Worm (Caenorhabditis elegans) whole organism, young adult: Measurements from ENCODE around the gene srx-31.
"Not testable (repeated sequence)": the region's sequence is repeated elsewhere in the genome, so short reads cannot be mapped to it uniquely, and the experiment has no call there.

ENCODE experiments used
- B0019.2 ChIP-seq: fragments of 200-800 bp; sonication (Bioruptor generic); conservative IDR thresholded peaks from 2 replicates; pipeline ENCODE4 v1.3.6; 2022; ENCODE audit warnings: missing genetic modification reagents, missing genetic modification characterization, missing compliant biosample characterization
- B0336.3 ChIP-seq: fragments of 200-800 bp; sonication (Bioruptor generic); IDR thresholded peaks from 2 replicates; pipeline ENCODE4 v1.3.6; 2022; ENCODE audit warnings: missing genetic modification characterization, missing compliant biosample characterization
- C17E4.6 ChIP-seq: fragments of 200-800 bp; sonication (Bioruptor generic); IDR thresholded peaks from 2 replicates; pipeline ENCODE4 v1.3.6; 2022; ENCODE audit warnings: missing genetic modification reagents, missing genetic modification characterization, missing compliant biosample characterization
- F23B12.7 ChIP-seq: sonication (generic microtip); optimal IDR thresholded peaks from 2 replicates; lab custom pipeline; 2017; ENCODE audit warnings: missing genetic modification characterization, mild to moderate bottlenecking, missing compliant biosample characterization, antibody characterized with exemption, moderate library complexity; ENCODE audit not compliant: insufficient read depth
- F39B2.1 ChIP-seq: fragments of 200-800 bp; sonication (Bioruptor generic); IDR thresholded peaks from 2 replicates; pipeline ENCODE4 v1.3.6; 2022; ENCODE audit warnings: missing genetic modification reagents, missing genetic modification characterization, missing compliant biosample characterization
- F49E8.2 ChIP-seq: sonication (generic microtip); optimal IDR thresholded peaks from 3 replicates; lab custom pipeline; 2017; ENCODE audit warnings: missing genetic modification characterization, mild to moderate bottlenecking, missing compliant biosample characterization, antibody characterized with exemption, moderate library complexity; ENCODE audit not compliant: insufficient read depth
- F55B11.4 ChIP-seq: sonication (generic microtip); optimal IDR thresholded peaks from 2 replicates; lab custom pipeline; 2016; ENCODE audit warnings: missing compliant biosample characterization, missing genetic modification characterization, borderline replicate concordance; ENCODE audit not compliant: insufficient read depth
- atf-7 ChIP-seq: sonication (generic microtip); optimal IDR thresholded peaks from 2 replicates; lab custom pipeline; 2017; ENCODE audit warnings: mild to moderate bottlenecking, missing genetic modification characterization, missing compliant biosample characterization
- athp-1 ChIP-seq: sonication (generic microtip); optimal IDR thresholded peaks from 2 replicates; lab custom pipeline; 2017; ENCODE audit warnings: mild to moderate bottlenecking, missing genetic modification characterization, missing compliant biosample characterization
- bed-1 ChIP-seq: fragments of 200-800 bp; sonication (Bioruptor generic); IDR thresholded peaks from 2 replicates; pipeline ENCODE4 v1.3.6; 2022; ENCODE audit warnings: missing genetic modification reagents, missing genetic modification characterization, missing compliant biosample characterization
- cebp-1 ChIP-seq, 2 experiments: fragments of 200-800 bp in 1 of 2; sonication (Bioruptor generic) in 1 of 2; sonication (generic microtip) in 1 of 2; IDR thresholded peaks in 1 of 2; optimal IDR thresholded peaks in 1 of 2; 2 replicates each; pipeline versions ENCODE4 v1.3.6 to Lab custom; 2017 to 2022; ENCODE audit warnings: missing compliant biosample characterization in 2 of 2, missing genetic modification characterization in 2 of 2, mild to moderate bottlenecking in 1 of 2, missing genetic modification reagents in 1 of 2, moderate library complexity in 1 of 2
- ceh-40 ChIP-seq: fragments of 200-800 bp; sonication (Bioruptor generic); IDR thresholded peaks from 2 replicates; pipeline ENCODE4 v1.3.6; 2022; ENCODE audit warnings: missing genetic modification characterization, missing compliant biosample characterization
- dpl-1 ChIP-seq: fragments of 150-350 bp; optimal IDR thresholded peaks from 2 replicates; lab custom pipeline; 2014; ENCODE audit warnings: missing biosample characterization, missing genetic modification reagents, missing genetic modification characterization
- fkh-3 ChIP-seq: sonication (generic microtip); optimal IDR thresholded peaks from 2 replicates; lab custom pipeline; 2016; ENCODE audit warnings: mild to moderate bottlenecking, missing genetic modification characterization, missing compliant biosample characterization
- gei-17 ChIP-seq: fragments of 200-800 bp; sonication (Bioruptor generic); optimal IDR thresholded peaks from 2 replicates; lab custom pipeline; 2018; ENCODE audit warnings: mild to moderate bottlenecking, missing genetic modification characterization, missing compliant biosample characterization
- hrde-1 ChIP-seq: sonication (generic microtip); optimal IDR thresholded peaks from 2 replicates; lab custom pipeline; 2016; ENCODE audit warnings: missing genetic modification characterization, mild to moderate bottlenecking, missing compliant biosample characterization, moderate library complexity, missing genotype, missing genetic modification reagents, borderline replicate concordance
- hsf-1 ChIP-seq: fragments of 200-800 bp; sonication (Bioruptor generic); IDR thresholded peaks from 2 replicates; pipeline ENCODE4 v1.3.6; 2022; ENCODE audit warnings: missing genetic modification reagents, missing genetic modification characterization, missing compliant biosample characterization
- madf-3 ChIP-seq: fragments of 200-800 bp; sonication (Bioruptor generic); IDR thresholded peaks from 2 replicates; pipeline ENCODE4 v1.3.6; 2022; ENCODE audit warnings: missing genetic modification reagents, missing genetic modification characterization, missing compliant biosample characterization
- madf-8 ChIP-seq: fragments of 200-800 bp; sonication (Bioruptor generic); conservative IDR thresholded peaks from 2 replicates; pipeline ENCODE4 v1.3.6; 2022; ENCODE audit warnings: missing genetic modification reagents, missing genetic modification characterization, missing compliant biosample characterization
- mxl-1 ChIP-seq: sonication (generic microtip); optimal IDR thresholded peaks from 2 replicates; lab custom pipeline; 2016; ENCODE audit warnings: missing genetic modification characterization, missing compliant biosample characterization
- nfyb-1 ChIP-seq: fragments of 200-800 bp; sonication (Bioruptor generic); IDR thresholded peaks from 2 replicates; pipeline ENCODE4 v1.3.6; 2022; ENCODE audit warnings: missing genetic modification reagents, missing genetic modification characterization, missing compliant biosample characterization
- nhr-179 ChIP-seq: sonication (generic microtip); optimal IDR thresholded peaks from 2 replicates; lab custom pipeline; 2016; ENCODE audit warnings: mild to moderate bottlenecking, missing genetic modification characterization, missing compliant biosample characterization
- nhr-27 ChIP-seq: fragments of 200-800 bp; sonication (Bioruptor generic); optimal IDR thresholded peaks from 2 replicates; lab custom pipeline; 2018; ENCODE audit warnings: mild to moderate bottlenecking, missing genetic modification characterization, moderate library complexity, missing compliant biosample characterization
- nhr-90 ChIP-seq: sonication (generic microtip); optimal IDR thresholded peaks from 2 replicates; lab custom pipeline; 2016; ENCODE audit warnings: missing genotype, mild to moderate bottlenecking, missing genetic modification characterization, missing compliant biosample characterization
- rec-8 ChIP-seq, 2 experiments: sonication (generic microtip); optimal IDR thresholded peaks; 2 replicates each; lab custom pipeline; 2016; ENCODE audit warnings: mild to moderate bottlenecking in 2 of 2, missing genetic modification characterization in 2 of 2, missing genetic modification reagents in 2 of 2, missing genotype in 2 of 2, missing biosample characterization in 1 of 2, missing compliant biosample characterization in 1 of 2, moderate library complexity in 1 of 2
- sdz-38 ChIP-seq: sonication (generic microtip); optimal IDR thresholded peaks from 2 replicates; lab custom pipeline; 2016; ENCODE audit warnings: missing genotype, missing genetic modification characterization, missing compliant biosample characterization
- snpc-1.3 ChIP-seq: sonication (generic microtip); optimal IDR thresholded peaks from 2 replicates; lab custom pipeline; 2017; ENCODE audit warnings: missing genetic modification characterization, mild to moderate bottlenecking, missing compliant biosample characterization, antibody characterized with exemption, moderate library complexity, missing genotype, missing genetic modification reagents; ENCODE audit not compliant: insufficient read depth
- sptf-2 ChIP-seq: fragments of 200-800 bp; sonication (Bioruptor generic); optimal IDR thresholded peaks from 2 replicates; lab custom pipeline; 2018; ENCODE audit warnings: mild to moderate bottlenecking, missing genetic modification characterization, missing compliant biosample characterization
- tbp1 ChIP-seq: fragments of 200-800 bp; sonication (Bioruptor generic); optimal IDR thresholded peaks from 2 replicates; lab custom pipeline; 2018; ENCODE audit warnings: mild to moderate bottlenecking, missing genetic modification characterization, missing compliant biosample characterization
- unc-62 ChIP-seq: fragments of 150-350 bp; optimal IDR thresholded peaks from 2 replicates; lab custom pipeline; 2014; ENCODE audit warnings: missing biosample characterization, missing genetic modification reagents, missing genetic modification characterization
- xnd-1 ChIP-seq: sonication (generic microtip); optimal IDR thresholded peaks from 2 replicates; lab custom pipeline; 2016; ENCODE audit warnings: missing genotype, missing genetic modification reagents, missing genetic modification characterization, missing compliant biosample characterization
- zim-3 ChIP-seq: sonication (generic microtip); optimal IDR thresholded peaks from 2 replicates; lab custom pipeline; 2017; ENCODE audit warnings: mild to moderate bottlenecking, missing genetic modification characterization, moderate library complexity, missing compliant biosample characterization
- ztf-18 ChIP-seq: sonication (generic microtip); optimal IDR thresholded peaks from 2 replicates; lab custom pipeline; 2016; ENCODE audit warnings: missing genotype, mild to moderate bottlenecking, missing genetic modification characterization, missing compliant biosample characterization
- ztf-26 ChIP-seq: sonication (generic microtip); optimal IDR thresholded peaks from 2 replicates; lab custom pipeline; 2017; ENCODE audit warnings: missing genetic modification characterization, missing compliant biosample characterization

Gene srx-31

DNA sequence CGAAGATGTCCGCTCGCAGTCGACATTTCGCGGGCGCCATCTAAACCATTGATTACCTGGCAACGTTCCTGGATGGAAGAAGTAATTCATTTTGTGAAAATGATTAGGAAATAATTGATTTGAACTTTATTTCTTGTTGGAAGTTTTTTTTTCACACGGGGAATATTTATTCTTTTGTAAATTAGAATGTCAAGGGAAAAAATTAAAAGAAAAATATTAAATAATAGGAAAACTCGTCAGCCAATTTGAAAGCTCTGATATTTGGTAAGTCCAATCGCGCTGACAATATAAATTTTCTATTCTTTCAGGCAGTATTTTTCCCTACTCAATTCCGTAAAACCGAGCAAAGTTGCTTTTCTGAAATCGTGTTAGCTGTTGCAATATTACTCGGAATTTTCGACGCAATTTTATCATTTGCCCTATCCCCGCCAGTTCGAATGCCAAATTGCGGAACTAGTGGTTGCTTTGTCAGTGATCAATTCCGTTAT is 16.2 kb upstream of the srx-31 start, which contains the start of the genes K09C6.7 and K09C6.10:
Gene K09C6.7, minus strand, starts transcription at position 101 of the 488 bp plus-strand sequence.
Gene K09C6.10, plus strand, starts transcription at position 438 of the 488 bp plus-strand sequence.
- not testable (repeated sequence) for TF ChIP-seq madf-3 (GFP tag; lab: Robert Waterston, UW); dpl-1; mxl-1 (tag; lab: Kevin White, UChicago)
- TF ChIP-seq, all 124 proteins: peak for 0; not testable (repeated sequence) for 124

DNA sequence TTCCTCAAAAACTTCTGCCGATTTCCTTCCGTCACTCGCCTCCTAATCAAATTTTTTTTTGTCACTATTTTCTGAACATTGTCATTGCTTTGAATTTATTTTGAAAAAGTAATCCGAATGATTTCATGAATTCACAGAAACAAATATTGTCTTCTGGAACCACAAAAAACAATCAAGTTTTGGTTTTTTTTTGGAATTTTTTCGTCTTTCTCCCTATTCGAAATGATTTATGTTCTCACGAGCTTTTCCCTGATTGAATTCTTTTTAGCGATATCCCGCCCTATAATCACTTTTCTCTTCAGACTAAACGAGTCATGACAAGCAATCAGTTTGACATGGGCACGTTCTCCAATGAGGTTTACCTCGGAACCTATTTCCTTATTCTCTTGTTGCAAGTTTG is 10.5 kb upstream of the srx-31 start, which contains the start of gene F41H8.1:
Gene F41H8.1, plus strand, starts transcription at position 301 of the 400 bp plus-strand sequence.
- TF ChIP-seq fkh-3 (no peak), ceh-40 (GFP tag; lab: Robert Waterston, UW) (no peak), nhr-179 (no peak), F39B2.1 (no peak), B0019.2 (GFP tag; lab: Robert Waterston, UW) (no peak), mxl-1 (tag; lab: Kevin White, UChicago) (no peak), sptf-2 (GFP tag; lab: Kevin White, UChicago) (no peak), ztf-18 (tag; lab: Kevin White, UChicago) (no peak), ztf-26 (tag; lab: Kevin White, UChicago) (no peak), bed-1 (no peak), athp-1 (no peak), nfyb-1 (GFP tag; lab: Robert Waterston, UW) (no peak), xnd-1 (tag; lab: Kevin White, UChicago) (no peak), zim-3 (tag; lab: Kevin White, UChicago) (no peak), C17E4.6 (GFP tag; lab: Robert Waterston, UW) (no peak), nhr-90 (tag; lab: Kevin White, UChicago) (no peak), B0336.3 (GFP tag; lab: Robert Waterston, UW) (no peak), F23B12.7 (tag; lab: Kevin White, UChicago) (no peak), F49E8.2 (tag; lab: Kevin White, UChicago) (no peak)

DNA sequence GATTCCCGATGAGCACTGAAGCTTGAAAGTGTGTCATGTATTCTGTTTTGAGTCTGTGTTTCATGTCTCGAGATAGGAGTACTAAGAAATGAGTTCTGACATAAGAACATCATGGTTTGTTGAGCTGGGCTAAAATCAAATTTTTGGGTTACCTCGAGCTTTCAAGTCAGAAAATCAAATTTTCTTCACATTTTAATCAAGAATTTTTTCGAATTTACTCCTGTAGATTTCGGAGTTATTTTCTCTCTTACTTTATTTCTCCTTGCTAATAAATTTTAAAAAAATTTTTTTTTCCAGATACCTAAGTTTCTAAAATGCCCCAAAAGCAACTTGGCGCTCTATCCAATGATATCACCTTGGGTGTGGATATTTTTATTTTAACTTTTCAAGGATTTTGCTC is 3.3 kb upstream of the srx-31 start, which contains the start of gene F41H8.2:
Gene F41H8.2, plus strand, starts transcription at position 301 of the 400 bp plus-strand sequence.
- no peak for TF ChIP-seq hsf-1 (GFP tag; lab: Robert Waterston, UW)
- TF ChIP-seq C17E4.6 (GFP tag; lab: Robert Waterston, UW), result no peak
- TF ChIP-seq F55B11.4 (tag; lab: Kevin White, UChicago), result no peak
- no peak for TF ChIP-seq snpc-1.3
- TF ChIP-seq nhr-90 (tag; lab: Kevin White, UChicago), result no peak
- no peak for TF ChIP-seq unc-62 (GFP tag; lab: Kevin White, UChicago)
- no peak for TF ChIP-seq cebp-1 (GFP tag; IDR thresholded peaks at IDR 0.05; lab: Robert Waterston, UW)
- no peak for TF ChIP-seq cebp-1 (tag; optimal IDR thresholded peaks at IDR 0.05; lab: Kevin White, UChicago)
- TF ChIP-seq sdz-38 (tag; lab: Kevin White, UChicago), result no peak
- TF ChIP-seq atf-7 (tag; lab: Kevin White, UChicago), result no peak
- TF ChIP-seq rec-8 (tag; optimal IDR thresholded peaks at IDR 0.05; lab: Kevin White, UChicago), result no peak
- TF ChIP-seq madf-8 (GFP tag; lab: Robert Waterston, UW), result no peak
- TF ChIP-seq nhr-27, result no peak

DNA sequence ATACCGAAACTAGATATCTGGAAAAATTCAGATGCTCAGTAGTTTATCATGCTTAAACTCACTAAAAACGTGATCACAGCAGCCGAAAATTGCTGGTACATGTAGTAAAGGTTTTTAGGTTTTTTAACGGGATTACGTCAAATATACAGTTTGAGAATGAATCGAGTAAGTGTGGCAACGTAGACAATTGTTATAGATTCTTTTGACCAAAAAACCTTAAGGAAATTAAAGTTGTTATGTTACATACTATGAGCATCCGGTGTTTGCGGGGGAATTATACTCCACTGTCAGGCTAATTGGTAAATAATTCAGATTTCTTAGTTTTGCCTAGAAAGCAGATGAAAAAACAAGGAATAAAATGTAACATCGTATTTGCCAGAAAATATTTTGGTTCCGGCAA is 2.2 kb downstream of the srx-31 start, which contains the start of gene srx-32:
Gene srx-32, minus strand, starts transcription at position 101 of the 400 bp plus-strand sequence.
- TF ChIP-seq tbp1; gei-17 (GFP tag; lab: Kevin White, UChicago); hrde-1 (tag; lab: Kevin White, UChicago): not testable (repeated sequence)
